Worm (Caenorhabditis elegans): ENCODE data around the gene F19G12.9.

- TF ChIP-seq flt-1 (GFP tag; IDR thresholded peaks at IDR 0.05): no peak
- TF ChIP-seq ztf-29 (GFP tag; IDR thresholded peaks at IDR 0.05): no peak
- TF ChIP-seq ztf-23 (GFP tag; IDR thresholded peaks at IDR 0.05): no peak
- TF ChIP-seq T22C8.4 (GFP tag; IDR thresholded peaks at IDR 0.05): no peak
- TF ChIP-seq klf-2 (GFP tag; conservative IDR thresholded peaks at IDR 0.05): no peak
- TF ChIP-seq tab-1 (GFP tag; IDR thresholded peaks at IDR 0.05): no peak
- no peak for TF ChIP-seq med-1 (GFP tag; optimal IDR thresholded peaks at IDR 0.05; ENCODE audit: insufficient read depth)
Observed at ce11 chrX:1371688-1372087, 47.3 kb upstream of the F19G12.9 start, which contains the start of gene fbxa-190.

All from whole organism, midembryonic.